Worm (Caenorhabditis elegans): ENCODE measurements around the gene D1054.3.

DNA sequence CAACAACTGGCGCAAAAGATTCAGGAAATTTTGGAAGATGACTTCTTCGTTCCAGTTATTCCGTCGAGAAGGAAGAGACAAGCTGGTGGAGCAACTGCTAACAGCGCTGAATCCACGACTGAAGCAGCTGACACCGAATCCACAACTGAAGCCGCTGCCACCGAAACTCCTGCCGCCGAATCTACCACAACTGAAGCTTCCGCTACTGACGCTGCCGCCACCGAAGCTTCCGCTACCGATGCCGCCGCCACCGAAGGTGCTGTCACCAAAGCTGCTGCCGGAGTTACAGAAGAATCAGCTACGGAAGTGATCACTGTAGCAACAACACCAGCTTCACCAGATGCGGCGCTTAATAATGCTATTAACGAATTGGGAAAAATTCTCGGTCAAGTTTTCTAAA lies 23.2 kb downstream of the D1054.3 start:
- no peak for TF ChIP-seq fkh-10 (GFP tag; optimal IDR thresholded peaks at IDR 0.05)
- TF ChIP-seq pag-3 (tag; optimal IDR thresholded peaks at IDR 0.05; ENCODE audit: borderline replicate concordance, insufficient read depth), result no peak
